8 worm cellular contexts compared by ENCODE assay signal in genomic region chrIII:13527424-13528097, ce11.
A peak's percentile ranks its signal among the peaks of the same experiment; 100 is the strongest.
TF ChIP-seq lines count a peak whose summit lies in the region.

lron-13 (plus strand) TSS chrIII:13527438.

TF ChIP-seq in whole organism, L1 larva, 84 proteins besides CTCF, POLR2A, EP300 and RAD21:
- TF ChIP-seq nhr-90 (tag; optimal IDR thresholded peaks at IDR 0.05; lab: Kevin White, UChicago; ENCODE audit: poor library complexity) (peak; percentile 0), zip-4 (GFP tag; optimal IDR thresholded peaks at IDR 0.05; lab: Kevin White, UChicago) (no peak), skn-1 (tag; optimal IDR thresholded peaks at IDR 0.05; lab: Kevin White, UChicago) (no peak), nhr-71 (tag; optimal IDR thresholded peaks at IDR 0.05; lab: Kevin White, UChicago) (no peak), ceh-90 (tag; optimal IDR thresholded peaks at IDR 0.05; lab: Kevin White, UChicago) (no peak), lin-35 (GFP tag; optimal IDR thresholded peaks at IDR 0.05; lab: Kevin White, UChicago) (peak in 1 of 2 experiments; percentile 31), efl-1 (optimal IDR thresholded peaks at IDR 0.05; lab: Kevin White, UChicago) (no peak), efl-1 (GFP tag; optimal IDR thresholded peaks at IDR 0.05 in 1 of 2; lab: Kevin White, UChicago) (peak in 1 of 2 experiments; percentile 88)
TF ChIP-seq in whole organism, L1 larva: peak in this region for 3.

TF ChIP-seq in whole organism, L2 larva, 48 proteins besides CTCF, POLR2A, EP300 and RAD21 (continues in another document):
- TF ChIP-seq nhr-77 (tag; optimal IDR thresholded peaks at IDR 0.05; lab: Kevin White, UChicago) = no peak
- TF ChIP-seq mdl-1 (tag; optimal IDR thresholded peaks at IDR 0.05; lab: Kevin White, UChicago) = no peak
- TF ChIP-seq ztf-1 (GFP tag; conservative IDR thresholded peaks at IDR 0.05; lab: Robert Waterston, UW) = no peak
- TF ChIP-seq sem-4 (tag; optimal IDR thresholded peaks at IDR 0.05; lab: Kevin White, UChicago) = no peak
- peak; percentile 9 for TF ChIP-seq sma-9 (GFP tag; optimal IDR thresholded peaks at IDR 0.05; lab: Kevin White, UChicago)
- TF ChIP-seq sma-9 (tag; optimal IDR thresholded peaks at IDR 0.05; lab: Kevin White, UChicago) = no peak
- TF ChIP-seq zag-1 (tag; optimal IDR thresholded peaks at IDR 0.05; lab: Kevin White, UChicago) = no peak
- TF ChIP-seq alr-1 (tag; optimal IDR thresholded peaks at IDR 0.05; lab: Kevin White, UChicago) = no peak
- no peak for TF ChIP-seq ama-1 (optimal IDR thresholded peaks at IDR 0.05; lab: Kevin White, UChicago)
- no peak for TF ChIP-seq gmeb-1 (tag; optimal IDR thresholded peaks at IDR 0.05; lab: Kevin White, UChicago)
- TF ChIP-seq ZK546.5 (tag; optimal IDR thresholded peaks at IDR 0.05; lab: Kevin White, UChicago) = no peak
- no peak for TF ChIP-seq nhr-10 (tag; optimal IDR thresholded peaks at IDR 0.05; lab: Kevin White, UChicago)
- TF ChIP-seq unc-39 (tag; optimal IDR thresholded peaks at IDR 0.05; lab: Kevin White, UChicago) = no peak

TF ChIP-seq in whole organism, L3 larva, 47 proteins besides CTCF, POLR2A, EP300 and RAD21:
- peak; percentile 63 for TF ChIP-seq pha-4 (tag; optimal IDR thresholded peaks at IDR 0.05; lab: Kevin White, UChicago)
- TF ChIP-seq aly-2 (tag; optimal IDR thresholded peaks at IDR 0.05; lab: Kevin White, UChicago) = no peak
- peak; percentile 38 for TF ChIP-seq elt-2 (tag; optimal IDR thresholded peaks at IDR 0.05; lab: Kevin White, UChicago)
- peak; percentile 31 for TF ChIP-seq pqm-1 (tag; optimal IDR thresholded peaks at IDR 0.05; lab: Kevin White, UChicago)
- peak; percentile 23 for TF ChIP-seq ama-1 (optimal IDR thresholded peaks at IDR 0.05; lab: Kevin White, UChicago)
- no peak for TF ChIP-seq zag-1 (tag; optimal IDR thresholded peaks at IDR 0.05; lab: Kevin White, UChicago)
- peak; percentile 3 for TF ChIP-seq lin-15B (tag; optimal IDR thresholded peaks at IDR 0.05; lab: Kevin White, UChicago)
TF ChIP-seq in whole organism, L3 larva: peak in this region for 5.

TF ChIP-seq in whole organism, L4 larva, 104 proteins besides CTCF, POLR2A, EP300 and RAD21 (continues in another document):
- TF ChIP-seq madf-9 (GFP tag; conservative IDR thresholded peaks at IDR 0.05; lab: Robert Waterston, UW) (0 out of 2 replicates have a peak, but pooled peaks have one; percentile 4), nhr-48 (tag; optimal IDR thresholded peaks at IDR 0.05; lab: Kevin White, UChicago) (no peak), Y105C5A.15 (GFP tag; IDR thresholded peaks at IDR 0.05; lab: Robert Waterston, UW) (no peak), daf-16 (GFP tag; optimal IDR thresholded peaks at IDR 0.05; lab: Kevin White, UChicago) (no peak), daf-16 (tag; optimal IDR thresholded peaks at IDR 0.05; lab: Kevin White, UChicago) (peak; percentile 26), nhr-41 (GFP tag; IDR thresholded peaks at IDR 0.05; lab: Robert Waterston, UW) (no peak), F26F4.8 (GFP tag; conservative IDR thresholded peaks at IDR 0.05; lab: Robert Waterston, UW) (no peak), saeg-2 (GFP tag; IDR thresholded peaks at IDR 0.05; lab: Robert Waterston, UW) (no peak), Y5F2A.4 (GFP tag; optimal IDR thresholded peaks at IDR 0.05; lab: Kevin White, UChicago) (no peak), duxl-1 (tag; optimal IDR thresholded peaks at IDR 0.05; lab: Kevin White, UChicago; ENCODE audit: poor library complexity) (no peak), D1046.2 (GFP tag; IDR thresholded peaks at IDR 0.05; lab: Robert Waterston, UW) (no peak), ceh-32 (tag; optimal IDR thresholded peaks at IDR 0.05; lab: Kevin White, UChicago; ENCODE audit: poor library complexity) (no peak), nhr-25 (tag; optimal IDR thresholded peaks at IDR 0.05; lab: Kevin White, UChicago; ENCODE audit: borderline replicate concordance, insufficient read depth) (no peak)

TF ChIP-seq in whole organism, early embryonic, 17 proteins besides CTCF, POLR2A, EP300 and RAD21:
- peak; percentile 34 for TF ChIP-seq hmg-4 (GFP tag; optimal IDR thresholded peaks at IDR 0.05; lab: Kevin White, UChicago)
- TF ChIP-seq aly-1 (tag; optimal IDR thresholded peaks at IDR 0.05; lab: Kevin White, UChicago) = no peak

TF ChIP-seq in whole organism, late embryonic, 69 proteins besides CTCF, POLR2A, EP300 and RAD21:
- TF ChIP-seq ceh-19 (GFP tag; optimal IDR thresholded peaks at IDR 0.05; lab: Kevin White, UChicago) (no peak), zip-5 (tag; optimal IDR thresholded peaks at IDR 0.05; lab: Kevin White, UChicago) (no peak), fkh-6 (tag; optimal IDR thresholded peaks at IDR 0.05; lab: Kevin White, UChicago) (no peak), hlh-8 (tag; optimal IDR thresholded peaks at IDR 0.05; lab: Kevin White, UChicago) (no peak), K09A11.1 (tag; optimal IDR thresholded peaks at IDR 0.05; lab: Kevin White, UChicago; ENCODE audit: insufficient read depth) (no peak), ceh-6 (GFP tag; optimal IDR thresholded peaks at IDR 0.05; lab: Kevin White, UChicago) (no peak), C08G9.2 (tag; optimal IDR thresholded peaks at IDR 0.05; lab: Kevin White, UChicago) (no peak), ref-2 (tag; optimal IDR thresholded peaks at IDR 0.05; lab: Kevin White, UChicago) (no peak), elt-4 (tag; optimal IDR thresholded peaks at IDR 0.05; lab: Kevin White, UChicago) (no peak), pha-2 (tag; optimal IDR thresholded peaks at IDR 0.05; lab: Kevin White, UChicago) (peak; percentile 35), tbx-2 (tag; optimal IDR thresholded peaks at IDR 0.05; lab: Kevin White, UChicago) (peak; percentile 13)

TF ChIP-seq in whole organism, mixed stage, embryonic, 35 proteins besides CTCF, POLR2A, EP300 and RAD21:
- TF ChIP-seq pha-4 (tag; optimal IDR thresholded peaks at IDR 0.05; lab: Kevin White, UChicago) = peak; percentile 43
- TF ChIP-seq drap-1 (GFP tag; optimal IDR thresholded peaks at IDR 0.05; lab: Kevin White, UChicago) = no peak
- no peak for TF ChIP-seq elt-3 (tag; optimal IDR thresholded peaks at IDR 0.05; lab: Kevin White, UChicago)
- TF ChIP-seq ceh-43 (GFP tag; optimal IDR thresholded peaks at IDR 0.05; lab: Kevin White, UChicago) = no peak
- TF ChIP-seq elt-1 (tag; optimal IDR thresholded peaks at IDR 0.05; lab: Kevin White, UChicago; ENCODE audit: borderline replicate concordance, insufficient read depth) = no peak
- no peak for TF ChIP-seq ham-2 (GFP tag; optimal IDR thresholded peaks at IDR 0.05; lab: Kevin White, UChicago)

TF ChIP-seq in whole organism, young adult, 124 proteins besides CTCF, POLR2A, EP300 and RAD21:
- no peak for TF ChIP-seq unc-130 (GFP tag; optimal IDR thresholded peaks at IDR 0.05; lab: Kevin White, UChicago)
- 0 out of 2 replicates have a peak, but pooled peaks have one; percentile 20 for TF ChIP-seq F37B4.10 (GFP tag; IDR thresholded peaks at IDR 0.05; lab: Robert Waterston, UW)
- peak; percentile 32 for TF ChIP-seq chd-7 (tag; optimal IDR thresholded peaks at IDR 0.05; lab: Kevin White, UChicago)
- no peak for TF ChIP-seq cebp-1 (GFP tag; IDR thresholded peaks at IDR 0.05; lab: Robert Waterston, UW)
- peak; percentile 13 for TF ChIP-seq cebp-1 (tag; optimal IDR thresholded peaks at IDR 0.05; lab: Kevin White, UChicago)
- no peak for TF ChIP-seq ztf-3 (GFP tag; optimal IDR thresholded peaks at IDR 0.05; lab: Kevin White, UChicago)
- peak; percentile 58 for TF ChIP-seq dox-1 (GFP tag; IDR thresholded peaks at IDR 0.05; lab: Robert Waterston, UW)
- TF ChIP-seq Y53G8AR.9 (GFP tag; conservative IDR thresholded peaks at IDR 0.05; lab: Robert Waterston, UW) = 0 out of 2 replicates have a peak, but pooled peaks have one; percentile 48
- TF ChIP-seq F57C9.4 (tag; optimal IDR thresholded peaks at IDR 0.05; lab: Kevin White, UChicago) = no peak
- TF ChIP-seq nhr-80 (tag; optimal IDR thresholded peaks at IDR 0.05; lab: Kevin White, UChicago) = peak; percentile 74
- peak; percentile 49 for TF ChIP-seq mcd-1 (GFP tag; IDR thresholded peaks at IDR 0.05; lab: Robert Waterston, UW)
- TF ChIP-seq hmg-1.2 (GFP tag; IDR thresholded peaks at IDR 0.05; lab: Robert Waterston, UW) = peak; percentile 30; the same call in 1 of the 2 replicates
- 0 out of 2 replicates have a peak, but pooled peaks have one; percentile 28 for TF ChIP-seq attf-6 (GFP tag; IDR thresholded peaks at IDR 0.05; lab: Robert Waterston, UW)
- no peak for TF ChIP-seq ztf-25 (GFP tag; IDR thresholded peaks at IDR 0.05; lab: Robert Waterston, UW)
- no peak for TF ChIP-seq lin-26 (GFP tag; IDR thresholded peaks at IDR 0.05; lab: Robert Waterston, UW)
- TF ChIP-seq madf-8 (GFP tag; conservative IDR thresholded peaks at IDR 0.05; lab: Robert Waterston, UW) = no peak
- 0 out of 2 replicates have a peak, but pooled peaks have one; percentile 27 for TF ChIP-seq madf-6 (GFP tag; IDR thresholded peaks at IDR 0.05; lab: Robert Waterston, UW)
